Worm (Caenorhabditis elegans): ENCODE measurements around the gene set-30.

ce11 chrX:5028593-5028955, 29.5 kb downstream of the set-30 start:
- TF ChIP-seq ama-1 (optimal IDR thresholded peaks at IDR 0.05) (no peak), elt-3 (tag; optimal IDR thresholded peaks at IDR 0.05) (no peak), unc-62 (GFP tag; optimal IDR thresholded peaks at IDR 0.05) (no peak), nhr-25 (tag; optimal IDR thresholded peaks at IDR 0.05) (no peak)
